Worm (Caenorhabditis elegans): ENCODE data around the gene C04B4.2.
A peak's percentile ranks its signal among the peaks of the same experiment; 100 is the strongest.

Gene C04B4.2

ce11 chrX:12326424-12326823 is 43.3 kb downstream of the C04B4.2 start, which contains the start of gene srd-41:
Gene srd-41 (plus strand): TSS chrX:12326724.
- TF ChIP-seq mef-2 (tag; optimal IDR thresholded peaks at IDR 0.05) (no peak), ces-1 (GFP tag; optimal IDR thresholded peaks at IDR 0.05) (no peak), unc-86 (tag; optimal IDR thresholded peaks at IDR 0.05) (no peak), rnt-1 (tag; optimal IDR thresholded peaks at IDR 0.05) (no peak), nhr-12 (tag; optimal IDR thresholded peaks at IDR 0.05) (no peak), zag-1 (tag; optimal IDR thresholded peaks at IDR 0.05) (no peak), fos-1 (tag; optimal IDR thresholded peaks at IDR 0.05) (no peak)

ce11 chrX:12328676-12329075 is 45.6 kb downstream of the C04B4.2 start, which contains the start of gene srd-45:
Gene srd-45 (plus strand): TSS chrX:12328976.
- no peak for TF ChIP-seq unc-130 (tag; optimal IDR thresholded peaks at IDR 0.05)
- TF ChIP-seq egl-13 (tag; optimal IDR thresholded peaks at IDR 0.05) = no peak
- TF ChIP-seq irx-1 (tag; optimal IDR thresholded peaks at IDR 0.05) = no peak
- TF ChIP-seq unc-98 (GFP tag; IDR thresholded peaks at IDR 0.05) = no peak
- no peak for TF ChIP-seq ceh-63 (GFP tag; optimal IDR thresholded peaks at IDR 0.05)
- TF ChIP-seq lir-3 (tag; optimal IDR thresholded peaks at IDR 0.05; ENCODE audit: poor library complexity) = no peak
- no peak for TF ChIP-seq dpl-1 (GFP tag; optimal IDR thresholded peaks at IDR 0.05)
- TF ChIP-seq nhr-28 (tag; optimal IDR thresholded peaks at IDR 0.05) = no peak
- no peak for TF ChIP-seq lin-39 (tag; optimal IDR thresholded peaks at IDR 0.05)
- TF ChIP-seq unc-62 (GFP tag; optimal IDR thresholded peaks at IDR 0.05) = no peak
- no peak for TF ChIP-seq lin-14 (GFP tag; optimal IDR thresholded peaks at IDR 0.05)
- no peak for TF ChIP-seq nhr-84 (tag; optimal IDR thresholded peaks at IDR 0.05)
- TF ChIP-seq ztf-11 (tag; optimal IDR thresholded peaks at IDR 0.05) = no peak
- TF ChIP-seq fkh-4 (tag; optimal IDR thresholded peaks at IDR 0.05; ENCODE audit: borderline replicate concordance) = no peak
- no peak for TF ChIP-seq elt-2 (tag; optimal IDR thresholded peaks at IDR 0.05)
- TF ChIP-seq sup-37 (GFP tag; optimal IDR thresholded peaks at IDR 0.05) = no peak
- TF ChIP-seq lin-13 (GFP tag; optimal IDR thresholded peaks at IDR 0.05) = no peak
- no peak for TF ChIP-seq fos-1 (tag; optimal IDR thresholded peaks at IDR 0.05)
- TF ChIP-seq vab-15 (tag; optimal IDR thresholded peaks at IDR 0.05) = no peak

DNA sequence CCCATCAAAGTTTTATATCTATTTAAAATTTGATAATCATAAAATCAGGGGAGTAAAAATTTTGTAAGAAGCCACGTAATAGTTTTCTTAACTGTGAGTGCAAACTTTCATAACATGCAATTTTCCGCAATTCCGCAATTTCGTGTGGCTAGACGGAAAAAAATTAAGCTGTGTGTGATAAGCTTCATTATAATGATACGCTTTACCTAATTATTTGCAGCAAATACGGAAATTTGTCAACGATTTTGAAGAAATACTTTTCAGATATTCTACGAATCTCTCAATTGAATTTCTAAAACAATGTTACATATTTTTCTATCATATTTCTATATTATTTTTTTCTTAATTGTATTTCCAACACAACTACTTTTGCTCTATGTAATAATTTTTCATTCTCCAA is 48.7 kb downstream of the C04B4.2 start, which contains the start of gene srd-46:
Gene srd-46 (plus strand): TSS at position 301 of the 400 bp plus-strand sequence.
- TF ChIP-seq nhr-71 (tag; optimal IDR thresholded peaks at IDR 0.05) (peak; percentile 18), rnt-1 (tag; optimal IDR thresholded peaks at IDR 0.05) (no peak)

ce11 chrX:12333479-12333878 is 50.4 kb downstream of the C04B4.2 start, which contains the start of gene srd-47:
Gene srd-47 (plus strand): TSS chrX:12333642.
- TF ChIP-seq efl-1 (optimal IDR thresholded peaks at IDR 0.05) (no peak), efl-1 (GFP tag; optimal IDR thresholded peaks at IDR 0.05 in 1 of 2) (peak in 1 of 2 experiments; percentile 70), nhr-12 (tag; optimal IDR thresholded peaks at IDR 0.05) (no peak)

Measured in whole organism, L1 larva.